Worm (Caenorhabditis elegans): Measurements from ENCODE around the gene bath-30.

Gene bath-30

DNA sequence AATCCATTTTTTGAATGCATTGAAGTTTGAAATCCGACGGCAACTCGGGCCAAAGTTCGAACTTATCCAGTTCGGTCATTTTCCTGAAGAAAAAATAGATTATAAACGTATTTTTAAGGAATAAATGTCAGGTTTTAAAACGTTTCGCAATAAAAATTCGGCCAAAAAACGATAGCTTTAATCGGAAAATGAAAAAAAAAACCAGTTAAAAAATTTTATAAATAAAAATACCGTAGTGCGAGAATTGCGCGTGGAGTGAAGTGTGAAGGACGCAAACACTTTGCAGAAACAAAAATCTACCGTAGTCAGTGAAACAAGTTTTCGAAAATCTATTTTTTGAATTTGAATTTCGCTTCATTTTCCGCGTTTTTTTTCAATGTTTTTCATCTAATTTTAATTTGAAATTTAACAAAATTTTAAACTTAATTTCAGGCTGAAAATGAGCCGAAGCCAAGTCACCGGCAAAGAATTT lies 3.7 kb upstream of the bath-30 start, which contains the start of gene F14D2.8:
Gene F14D2.8 (minus strand): TSS at position 51 of the 472 bp plus-strand sequence.
- TF ChIP-seq C04F5.9 (tag; optimal IDR thresholded peaks at IDR 0.05) (no peak), ztf-4 (tag; optimal IDR thresholded peaks at IDR 0.05) (no peak), sox-4 (tag; optimal IDR thresholded peaks at IDR 0.05) (no peak), ama-1 (optimal IDR thresholded peaks at IDR 0.05) (no peak), unc-62 (GFP tag; optimal IDR thresholded peaks at IDR 0.05) (no peak), fos-1 (tag; optimal IDR thresholded peaks at IDR 0.05) (no peak), mdl-1 (tag; optimal IDR thresholded peaks at IDR 0.05) (no peak), mep-1 (tag; optimal IDR thresholded peaks at IDR 0.05) (no peak), unc-130 (tag; optimal IDR thresholded peaks at IDR 0.05) (no peak), hlh-4 (tag; optimal IDR thresholded peaks at IDR 0.05) (no peak), egl-13 (tag; optimal IDR thresholded peaks at IDR 0.05) (no peak), nhr-20 (tag; optimal IDR thresholded peaks at IDR 0.05) (no peak), hlh-17 (GFP tag; optimal IDR thresholded peaks at IDR 0.05; ENCODE audit: borderline replicate concordance) (no peak)

DNA sequence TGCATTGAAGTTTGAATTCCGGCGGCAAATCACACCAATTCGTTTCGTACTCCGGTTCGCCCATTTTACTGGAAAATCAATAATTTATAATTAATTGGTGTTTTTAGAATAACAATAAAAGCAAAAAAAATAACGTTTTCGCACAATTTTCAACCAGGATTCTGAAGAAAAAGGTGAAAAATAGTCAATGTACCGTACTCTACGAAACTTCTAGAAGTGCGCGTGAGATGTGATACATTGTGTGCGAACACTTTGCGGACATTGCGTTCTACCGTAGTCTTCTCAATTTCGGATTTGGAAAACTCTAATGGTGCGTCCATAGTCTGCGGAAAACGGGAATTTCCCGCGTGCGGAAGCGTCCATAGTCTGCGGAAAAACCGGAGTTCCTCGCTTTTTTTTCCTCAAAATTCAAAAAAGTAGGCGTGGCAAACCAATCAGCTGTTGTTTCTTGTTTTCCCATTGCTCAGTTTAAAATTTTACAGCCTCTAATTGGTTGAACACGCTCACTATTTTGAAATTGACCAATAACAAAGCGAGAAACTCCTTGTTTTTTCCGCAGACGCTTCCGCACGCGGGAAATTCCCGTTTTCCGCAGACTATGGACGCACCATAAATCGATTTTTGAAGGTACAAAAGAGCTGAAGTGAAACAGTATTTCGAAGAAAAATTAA lies 1.9 kb upstream of the bath-30 start, which contains the start of the genes F14D2.14 and bath-29:
Gene F14D2.14 (minus strand): TSS at position 51 of the 671 bp plus-strand sequence.
Gene bath-29 (plus strand): TSS at position 621 of the 671 bp plus-strand sequence.
- no peak for TF ChIP-seq swsn-7 (tag; optimal IDR thresholded peaks at IDR 0.05)
- no peak for TF ChIP-seq mef-2 (tag; optimal IDR thresholded peaks at IDR 0.05)
- no peak for TF ChIP-seq grh-1 (GFP tag; IDR thresholded peaks at IDR 0.05)
- no peak for TF ChIP-seq C34B4.2 (tag; optimal IDR thresholded peaks at IDR 0.05)
- no peak for TF ChIP-seq snu-23 (GFP tag; optimal IDR thresholded peaks at IDR 0.05)
- no peak for TF ChIP-seq lin-39 (tag; optimal IDR thresholded peaks at IDR 0.05)
- no peak for TF ChIP-seq efl-1 (optimal IDR thresholded peaks at IDR 0.05)
- no peak for TF ChIP-seq efl-1 (GFP tag; optimal IDR thresholded peaks at IDR 0.05 in 1 of 2)
- no peak for TF ChIP-seq zip-4 (GFP tag; optimal IDR thresholded peaks at IDR 0.05)
- no peak for TF ChIP-seq egl-13 (tag; optimal IDR thresholded peaks at IDR 0.05)
- no peak for TF ChIP-seq fos-1 (tag; optimal IDR thresholded peaks at IDR 0.05)
- no peak for TF ChIP-seq jun-1 (tag; optimal IDR thresholded peaks at IDR 0.05)
- TF ChIP-seq unc-98 (GFP tag; IDR thresholded peaks at IDR 0.05) = no peak

- TF ChIP-seq snpc-4 (tag; optimal IDR thresholded peaks at IDR 0.05) (no peak), ets-5 (GFP tag; IDR thresholded peaks at IDR 0.05) (no peak), blmp-1 (tag; optimal IDR thresholded peaks at IDR 0.05) (no peak)
These were observed 1.3 kb downstream of the bath-30 start, which contains the start of gene bath-28 for ce11 chrII:3344917-3345316. Gene bath-28, minus strand, starts transcription at chrII:3344967.

DNA sequence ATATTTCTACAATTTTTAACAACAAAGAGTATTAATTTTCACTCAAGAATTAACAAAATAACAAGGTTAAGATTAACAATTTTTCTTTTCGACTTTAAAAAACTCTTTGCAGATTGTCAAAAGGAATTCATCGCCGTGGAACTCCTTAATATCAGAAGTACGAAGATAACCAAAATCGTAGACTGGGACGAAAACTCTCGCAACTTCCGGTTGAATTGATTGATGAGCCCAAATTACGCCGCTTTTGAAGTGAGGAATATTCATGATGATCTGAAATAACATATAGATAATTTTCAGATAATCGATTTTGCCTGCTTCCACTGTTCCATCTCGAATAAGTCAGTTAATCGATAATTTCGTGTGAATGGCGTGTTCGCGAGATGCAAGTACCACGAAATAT lies 2.5 kb downstream of the bath-30 start, which contains the start of gene F14D2.15:
Gene F14D2.15 (minus strand): TSS at position 101 of the 400 bp plus-strand sequence.
- TF ChIP-seq sptf-1 (tag; optimal IDR thresholded peaks at IDR 0.05) (no peak), nhr-11 (tag; optimal IDR thresholded peaks at IDR 0.05) (no peak), ceh-88 (GFP tag; IDR thresholded peaks at IDR 0.05) (no peak), unc-62 (GFP tag; optimal IDR thresholded peaks at IDR 0.05) (no peak), lin-35 (GFP tag; optimal IDR thresholded peaks at IDR 0.05) (no peak), dsc-1 (tag; optimal IDR thresholded peaks at IDR 0.05) (no peak), zag-1 (tag; optimal IDR thresholded peaks at IDR 0.05) (no peak), lin-15B (tag; optimal IDR thresholded peaks at IDR 0.05) (no peak), mab-9 (GFP tag; IDR thresholded peaks at IDR 0.05) (no peak), nhr-84 (tag; optimal IDR thresholded peaks at IDR 0.05) (no peak), F16B12.6 (tag; optimal IDR thresholded peaks at IDR 0.05) (no peak)
